Fruit fly (Drosophila melanogaster) whole organism, larva: ENCODE results near the gene CG5882.

Experiments used
- noc ChIP-seq: fragments of 200-800 bp; sonication (Bioruptor generic); optimal IDR thresholded peaks from 3 replicates; lab custom pipeline; 2019; ENCODE audit warnings: missing biosample characterization, mild to moderate bottlenecking, missing genetic modification characterization, moderate library complexity

Gene CG5882

DNA sequence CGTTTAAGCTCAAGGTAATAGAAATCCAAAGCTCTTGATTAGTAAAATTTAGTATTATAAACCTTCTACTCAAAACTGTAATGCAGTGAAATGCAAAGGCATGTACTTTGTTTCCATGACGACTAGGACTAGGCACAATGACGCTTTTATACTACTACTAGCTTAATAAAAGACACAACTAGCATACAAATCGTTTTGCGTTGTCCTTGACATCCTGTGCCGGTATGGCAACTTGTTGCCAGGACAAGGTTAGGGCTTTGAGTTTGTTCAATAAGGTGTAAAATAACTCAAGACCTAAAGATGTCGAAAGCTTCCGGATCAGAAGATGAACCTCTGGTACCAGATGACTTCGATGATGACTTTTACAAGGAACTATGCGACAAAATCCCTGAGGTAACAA lies at the start of gene CG5882:
Gene CG5882, plus strand, starts transcription at position 301 of the 400 bp plus-strand sequence.
- TF ChIP-seq noc (tag; lab: Kevin White, UChicago): no peak

DNA sequence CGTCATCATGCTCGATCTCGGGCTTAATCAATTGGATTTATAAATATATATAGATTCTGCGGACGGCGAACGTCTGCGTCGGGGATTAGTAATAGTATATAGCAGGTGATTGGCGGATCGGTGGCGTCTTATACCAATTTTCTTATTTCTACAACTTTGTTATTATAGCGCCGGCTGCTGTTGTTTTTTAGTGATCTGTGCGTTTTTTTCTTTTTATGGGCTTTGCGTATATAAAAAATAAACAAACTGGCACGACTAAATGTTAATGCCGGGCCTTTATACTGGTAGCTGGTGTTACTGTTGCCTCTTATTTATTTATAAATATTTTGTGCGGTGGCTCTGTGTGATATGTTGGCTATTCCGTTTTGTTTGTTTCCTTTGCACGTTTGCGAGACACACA lies 49.2 kb upstream of the CG5882 start:
- TF ChIP-seq noc (tag; lab: Kevin White, UChicago): no peak

DNA sequence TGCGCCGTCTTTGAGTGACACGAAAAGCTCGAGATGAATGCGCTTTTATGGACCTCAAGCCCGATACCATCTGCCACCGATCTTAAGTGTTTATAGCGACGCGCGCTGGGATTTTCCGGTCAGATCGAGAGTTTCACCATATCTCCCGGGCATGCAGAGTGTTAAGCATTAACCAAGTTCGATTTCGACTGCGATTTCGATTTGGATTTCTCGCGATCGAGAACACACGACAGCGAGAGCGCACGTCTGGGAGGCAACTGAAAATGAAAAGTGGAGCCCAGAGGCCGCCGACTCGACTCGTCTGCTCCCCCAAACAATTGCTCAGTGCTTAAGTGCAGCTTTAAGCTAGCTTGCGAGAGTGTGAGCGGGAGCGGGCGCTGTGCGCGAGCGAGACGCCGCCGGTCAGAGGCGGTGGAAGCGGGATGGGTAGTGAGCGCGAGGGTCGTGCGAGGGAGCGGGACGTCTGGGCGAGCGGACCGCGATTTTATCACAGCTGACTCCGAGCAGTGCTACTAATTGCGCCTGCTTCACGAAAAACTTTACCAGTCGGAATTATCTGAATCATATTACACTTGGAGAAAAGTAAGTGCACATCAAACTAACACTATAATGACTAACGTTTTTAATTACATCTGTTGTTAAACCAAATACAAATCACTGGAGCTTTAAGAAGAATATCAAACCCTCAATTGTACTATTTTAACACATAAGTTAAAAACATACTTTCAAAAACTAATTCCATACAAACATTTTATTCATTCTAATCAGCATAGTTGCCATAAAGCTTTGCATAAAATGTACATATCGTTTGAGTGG lies 48.4 kb upstream of the CG5882 start, which contains the start of gene spz:
Gene spz, minus strand, starts transcription at position 261 of the 816 bp plus-strand sequence.
- TF ChIP-seq noc (tag; lab: Kevin White, UChicago): no peak

DNA sequence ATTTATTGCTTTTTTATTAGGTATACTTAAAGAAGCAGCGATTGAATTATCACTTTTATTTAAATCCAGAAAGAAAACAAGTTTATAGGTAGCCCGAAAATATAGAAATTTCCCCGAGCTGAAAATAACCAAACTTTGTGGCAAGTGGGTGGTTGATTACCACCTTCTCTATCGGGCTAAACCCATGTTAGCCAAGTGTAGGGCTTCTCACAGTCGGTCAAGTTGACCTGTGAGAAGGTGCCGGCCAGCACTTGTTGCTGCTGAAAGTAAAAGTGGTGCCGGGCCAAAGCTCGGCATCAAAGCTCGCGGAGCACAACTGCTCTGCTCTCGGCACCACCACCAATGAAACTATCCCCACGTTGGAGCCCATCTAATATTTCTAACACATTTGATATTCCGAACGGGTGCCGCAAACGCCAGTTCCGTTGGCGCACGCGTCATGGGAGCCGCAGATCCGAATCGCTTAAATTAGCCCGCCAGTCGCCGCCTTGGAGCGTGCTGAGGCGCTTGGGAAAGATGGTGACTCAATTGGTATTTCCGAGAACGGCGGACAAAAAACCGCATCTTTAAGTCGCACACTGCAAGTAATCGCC lies 47.4 kb upstream of the CG5882 start:
- TF ChIP-seq noc (tag; lab: Kevin White, UChicago): no peak

DNA sequence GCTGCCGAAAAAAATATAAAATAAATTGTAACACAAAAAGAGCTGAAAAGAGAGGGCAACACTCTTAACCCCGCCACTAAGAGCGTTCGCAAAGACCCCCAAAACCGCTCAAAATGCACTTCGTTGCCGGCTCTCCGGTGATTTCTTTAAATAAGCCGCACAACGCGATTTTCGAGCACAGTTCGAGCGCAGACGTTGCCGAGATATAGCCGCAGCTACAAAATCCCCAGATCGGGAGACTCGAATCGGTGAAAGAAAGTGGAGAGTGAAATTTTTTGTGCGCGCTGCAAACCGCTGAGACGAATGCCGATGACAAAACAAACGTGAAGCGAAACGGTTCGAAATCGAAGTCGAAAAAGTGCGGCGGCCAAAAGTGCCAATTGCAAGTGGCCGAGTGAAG lies 42.8 kb upstream of the CG5882 start, which contains the start of gene CG14257:
Gene CG14257, plus strand, starts transcription at position 177 of the 400 bp plus-strand sequence.
- TF ChIP-seq noc (tag; lab: Kevin White, UChicago): no peak

DNA sequence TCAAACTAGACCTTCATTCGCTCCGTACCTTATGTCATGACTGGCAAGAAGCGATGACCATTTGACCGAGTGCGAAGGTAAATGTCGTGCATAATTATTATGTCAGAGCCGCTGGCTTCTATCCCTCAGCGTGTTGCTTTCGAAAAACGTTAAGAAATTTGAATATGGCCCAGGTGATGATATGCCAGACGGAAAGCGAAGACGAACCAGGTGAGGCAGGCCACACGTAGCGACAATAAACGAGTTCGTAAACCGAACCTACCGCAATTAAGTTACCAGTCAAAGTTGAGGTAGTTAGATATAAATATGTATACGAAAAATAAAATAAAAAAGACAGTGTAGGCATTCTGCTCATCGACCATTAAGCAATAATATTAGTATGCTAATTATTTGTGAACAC lies 41.8 kb upstream of the CG5882 start:
- TF ChIP-seq noc (tag; lab: Kevin White, UChicago): no peak

DNA sequence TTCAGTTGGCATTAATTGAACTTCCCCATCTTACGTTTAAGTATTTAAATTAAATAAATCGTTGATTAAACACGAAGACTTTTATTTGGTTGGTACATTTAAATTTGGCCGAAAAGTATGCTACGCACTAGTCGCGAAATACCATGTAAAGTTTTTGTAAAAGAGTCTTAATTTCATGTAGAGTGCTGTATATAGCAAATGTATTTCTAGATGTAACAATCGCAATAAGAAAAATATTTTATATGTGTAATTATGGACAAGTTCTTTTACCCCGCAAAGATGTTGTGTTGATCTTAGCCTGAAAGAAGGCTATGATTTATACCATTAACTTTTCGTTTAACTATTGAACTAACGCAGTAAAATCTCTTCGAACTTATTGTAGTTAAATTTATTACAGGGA lies 35.7 kb upstream of the CG5882 start:
- TF ChIP-seq noc (tag; lab: Kevin White, UChicago): no peak

DNA sequence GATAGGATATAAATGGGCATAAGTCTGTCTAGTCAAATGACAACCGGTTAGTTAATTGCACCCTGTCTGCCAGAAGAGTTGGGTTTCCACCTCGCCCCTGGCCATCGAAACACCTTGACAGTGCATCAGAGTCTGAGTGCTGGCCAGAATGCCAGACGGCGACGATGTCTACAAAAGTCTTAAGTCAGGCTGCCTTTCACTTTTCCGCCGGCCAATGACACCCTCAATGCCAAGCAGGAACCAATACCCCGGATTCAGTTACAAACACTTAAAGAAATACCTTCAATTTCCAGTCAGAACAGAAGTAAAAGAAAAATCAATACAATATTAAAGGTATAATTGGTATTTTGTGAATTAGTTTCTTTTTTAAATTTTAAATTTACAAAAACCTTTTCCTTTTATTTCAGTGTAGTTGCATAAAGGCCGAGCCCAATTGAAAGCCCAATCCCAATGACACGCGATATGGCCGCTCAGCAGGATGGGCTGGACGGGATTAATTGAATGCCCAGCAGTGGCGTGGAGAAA lies 33.9 kb upstream of the CG5882 start:
- no peak for TF ChIP-seq noc (tag; lab: Kevin White, UChicago)

DNA sequence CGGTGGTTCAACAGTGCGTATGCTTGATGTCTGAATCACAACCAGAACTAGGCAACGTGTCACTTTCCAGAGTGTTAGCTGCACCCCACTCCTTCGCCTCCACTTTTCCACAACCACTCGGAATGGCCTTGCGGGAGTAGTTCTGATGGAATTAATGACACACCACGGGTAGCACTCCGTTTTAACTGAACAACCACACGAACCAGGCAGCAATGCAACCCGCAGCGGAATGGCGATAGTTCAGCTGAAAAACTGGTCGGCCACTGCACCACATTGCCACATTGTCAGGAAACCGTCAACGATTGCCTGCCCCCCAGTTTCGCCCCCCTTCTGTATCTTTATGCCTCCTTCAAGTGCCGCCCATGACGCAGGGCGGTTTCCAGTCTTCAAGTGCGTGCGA lies 30.9 kb upstream of the CG5882 start, which contains the start of gene Cpr97Ea:
Gene Cpr97Ea, minus strand, starts transcription at position 230 of the 400 bp plus-strand sequence.
- no peak for TF ChIP-seq noc (tag; lab: Kevin White, UChicago)

DNA sequence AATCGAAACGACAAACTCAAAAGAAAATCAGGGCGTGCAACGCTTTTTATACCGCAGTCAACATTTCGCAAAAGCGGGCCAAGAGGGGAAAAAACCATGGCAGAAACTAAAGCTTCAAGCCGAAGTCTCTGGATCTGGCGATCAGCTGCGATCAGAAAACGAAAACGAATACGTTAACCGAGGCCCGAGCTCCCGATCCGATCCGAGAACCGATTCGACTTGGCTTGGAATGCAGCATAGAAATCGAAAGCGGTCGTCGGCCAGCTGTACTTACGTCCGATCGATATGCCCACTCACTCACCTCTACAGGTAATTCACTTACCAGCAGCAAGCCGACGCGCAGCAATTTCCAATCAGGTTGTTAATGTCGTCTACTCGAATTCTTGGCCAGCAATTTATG lies 27.3 kb upstream of the CG5882 start, which contains the start of gene Cpr97Eb:
Gene Cpr97Eb, minus strand, starts transcription at position 25 of the 400 bp plus-strand sequence.
- no peak for TF ChIP-seq noc (tag; lab: Kevin White, UChicago)

DNA sequence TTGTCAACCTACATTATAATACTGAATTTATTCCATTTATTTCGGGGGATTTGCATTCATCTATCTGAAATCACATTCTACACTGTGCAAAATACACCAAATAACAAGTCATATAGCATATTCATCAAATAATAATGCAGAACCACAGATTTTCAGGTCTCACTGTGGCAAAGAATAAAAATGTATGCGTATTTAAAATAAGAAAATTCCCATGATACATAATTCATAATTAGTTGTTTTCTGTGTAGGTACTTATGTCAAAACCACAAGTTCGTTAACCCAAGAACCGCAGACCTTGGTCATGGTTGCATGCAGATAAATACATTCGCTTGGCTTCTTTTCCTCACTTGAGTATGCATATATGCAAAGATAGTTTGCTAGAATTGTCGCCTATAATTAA lies 26.2 kb upstream of the CG5882 start:
- no peak for TF ChIP-seq noc (tag; lab: Kevin White, UChicago)

DNA sequence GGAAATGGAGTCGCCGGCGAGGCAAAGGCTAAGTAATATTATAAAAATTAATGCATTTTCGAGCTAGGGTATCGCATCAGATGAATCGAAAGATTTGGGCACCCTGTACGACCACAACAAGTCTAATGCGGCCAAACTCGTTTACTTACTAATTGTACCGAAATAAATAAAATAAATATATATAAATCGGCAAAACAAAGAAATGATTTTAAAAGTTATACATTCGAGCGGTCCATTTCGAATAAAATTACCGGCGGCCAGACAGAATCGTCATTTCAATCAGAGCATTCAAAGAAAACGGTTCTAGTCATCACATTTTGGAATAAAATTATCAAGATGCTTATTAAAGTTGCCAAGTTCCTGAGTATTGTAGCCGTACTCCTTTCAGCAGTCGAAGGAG lies 25.6 kb upstream of the CG5882 start, which contains the start of gene CG14258:
Gene CG14258, plus strand, starts transcription at position 301 of the 400 bp plus-strand sequence.
- no peak for TF ChIP-seq noc (tag; lab: Kevin White, UChicago)

DNA sequence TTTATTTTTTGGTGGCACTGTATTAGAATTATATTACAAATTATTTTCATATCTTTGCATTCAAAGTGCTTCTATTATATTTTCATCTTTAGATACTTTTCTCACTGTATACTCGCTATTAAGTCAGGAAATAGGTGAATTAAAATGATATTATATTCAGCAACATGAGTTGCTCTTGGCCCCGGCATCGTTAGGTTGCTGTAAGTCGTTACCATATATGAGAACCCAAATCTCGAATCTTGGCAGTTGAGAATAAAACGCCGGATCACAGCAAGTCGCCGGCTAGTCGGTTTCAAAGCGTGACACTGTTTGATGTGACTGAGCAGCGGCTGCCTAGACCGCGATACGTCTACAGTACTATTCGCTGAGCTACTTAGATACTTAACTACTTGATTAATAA lies 24.2 kb upstream of the CG5882 start, which contains the start of gene CG14259:
Gene CG14259, plus strand, starts transcription at position 301 of the 400 bp plus-strand sequence.
- TF ChIP-seq noc (tag; lab: Kevin White, UChicago): no peak

DNA sequence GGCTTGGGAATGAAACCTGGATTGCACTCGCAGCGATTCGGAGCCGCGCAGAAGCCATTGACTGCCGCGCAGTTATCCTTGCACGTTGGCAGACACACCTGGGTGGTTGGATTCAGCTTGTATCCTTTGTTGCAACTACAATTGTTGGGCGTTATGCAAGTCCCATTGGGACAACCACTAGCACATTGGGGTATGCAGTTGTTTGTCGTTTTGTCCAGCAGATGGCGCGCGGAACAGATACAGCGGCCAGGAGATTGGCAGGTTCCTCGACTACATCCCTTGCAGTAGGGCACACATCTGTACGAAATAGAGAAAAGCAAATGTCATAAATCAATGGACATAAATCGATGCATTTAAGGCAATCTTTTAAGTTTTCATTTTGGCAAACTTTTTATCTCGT lies 19.8 kb upstream of the CG5882 start:
- TF ChIP-seq noc (tag; lab: Kevin White, UChicago): no peak

DNA sequence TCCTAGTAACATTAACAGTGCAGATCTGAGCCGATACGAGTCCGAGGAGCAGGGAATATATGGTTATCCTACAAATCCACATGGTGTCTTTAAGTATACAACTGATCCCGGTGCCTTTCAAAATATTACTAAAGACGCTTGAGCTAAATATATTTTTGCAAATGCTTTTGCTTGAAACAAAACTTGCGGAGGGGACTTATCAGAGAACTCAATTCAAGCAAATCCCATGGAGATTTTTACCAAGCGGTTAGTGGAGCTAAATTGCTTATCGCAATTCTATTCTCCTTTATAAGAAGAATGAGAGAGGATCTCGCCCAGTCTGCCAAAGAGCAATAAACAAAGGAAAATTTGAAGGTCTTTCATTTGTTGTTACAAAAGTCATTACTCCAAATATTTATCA lies 18.9 kb upstream of the CG5882 start, which contains the start of gene eater:
Gene eater, minus strand, starts transcription at position 101 of the 400 bp plus-strand sequence.
- no peak for TF ChIP-seq noc (tag; lab: Kevin White, UChicago)

DNA sequence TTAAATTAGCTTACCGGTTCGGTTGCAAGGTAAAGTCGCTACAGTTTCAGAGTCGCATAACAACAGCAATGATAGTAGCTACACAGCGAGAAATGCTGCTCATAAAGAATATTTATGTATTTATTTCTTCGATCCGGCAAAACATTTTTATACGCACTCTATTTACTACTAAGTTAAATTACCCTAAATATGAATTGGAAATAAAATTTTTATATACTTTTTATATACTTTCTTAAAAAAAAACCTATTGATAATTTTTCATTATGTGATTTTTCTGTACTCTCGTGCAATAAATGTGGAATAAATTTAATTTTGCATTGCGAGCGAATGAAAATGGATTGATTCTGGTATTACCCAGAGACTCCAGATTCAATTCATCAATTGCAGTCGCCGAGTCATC lies 17.5 kb upstream of the CG5882 start, which contains the start of gene Jhbp11:
Gene Jhbp11, plus strand, starts transcription at position 301 of the 400 bp plus-strand sequence.
- TF ChIP-seq noc (tag; lab: Kevin White, UChicago): no peak
